Fruit fly (Drosophila melanogaster): Measurements from ENCODE around the gene CG32486.

Gene CG32486

dm6 chr3L:3078398-3079155 lies 7.9 kb upstream of the CG32486 start (continued):
- TF ChIP-seq Neu2 (GFP tag; optimal IDR thresholded peaks at IDR 0.05; ENCODE audit: borderline replicate concordance) (no peak), CG5180 (GFP tag; optimal IDR thresholded peaks at IDR 0.05) (no peak), Deaf1 (tag; optimal IDR thresholded peaks at IDR 0.05) (peak; percentile 1), CG4404 (GFP tag; IDR thresholded peaks at IDR 0.05) (no peak), Poxn (GFP tag; IDR thresholded peaks at IDR 0.05) (no peak), Camta (GFP tag; optimal IDR thresholded peaks at IDR 0.05) (no peak), pros (GFP tag; optimal IDR thresholded peaks at IDR 0.05) (peak; percentile 30), hb (GFP tag; IDR thresholded peaks at IDR 0.05; ENCODE audit: partially characterized antibody) (no peak), prd (optimal IDR thresholded peaks at IDR 0.05) (no peak), prd (GFP tag; IDR thresholded peaks at IDR 0.05) (peak; percentile 25; the same call in 1 of the 3 replicates), row (GFP tag; IDR thresholded peaks at IDR 0.05) (peak; percentile 71), sqz (GFP tag; optimal IDR thresholded peaks at IDR 0.05) (peak; percentile 59), repo (GFP tag; optimal IDR thresholded peaks at IDR 0.05) (no peak), Doc2 (GFP tag; IDR thresholded peaks at IDR 0.05) (no peak), Asciz (GFP tag; optimal IDR thresholded peaks at IDR 0.05) (peak; percentile 77), CG10147 (GFP tag; optimal IDR thresholded peaks at IDR 0.05) (peak; percentile 21), CG3726 (GFP tag; IDR thresholded peaks at IDR 0.05) (no peak), CG18262 (tag; optimal IDR thresholded peaks at IDR 0.05) (peak; percentile 52), CG3407 (GFP tag; optimal IDR thresholded peaks at IDR 0.05) (peak; percentile 33), H2.0 (GFP tag; IDR thresholded peaks at IDR 0.05) (no peak), Pdp1 (GFP tag; optimal IDR thresholded peaks at IDR 0.05) (no peak), kay (GFP tag; optimal IDR thresholded peaks at IDR 0.05) (no peak), BtbVII (GFP tag; optimal IDR thresholded peaks at IDR 0.05) (peak; percentile 30), CG2875 (GFP tag; optimal IDR thresholded peaks at IDR 0.05) (peak; percentile 29), E2f1 (GFP tag; IDR thresholded peaks at IDR 0.05) (peak; percentile 27; the same call in 1 of the 2 replicates), Sry-δ (GFP tag; optimal IDR thresholded peaks at IDR 0.05) (no peak), bcd (GFP tag; optimal IDR thresholded peaks at IDR 0.05) (peak; percentile 36), CG6765 (GFP tag; optimal IDR thresholded peaks at IDR 0.05) (peak; percentile 68), CG10267 (tag; optimal IDR thresholded peaks at IDR 0.05) (peak; percentile 20), CG32532 (GFP tag; IDR thresholded peaks at IDR 0.05) (peak; percentile 13; the same call in 1 of the 2 replicates), CG8944 (GFP tag; optimal IDR thresholded peaks at IDR 0.05) (no peak), hth (optimal IDR thresholded peaks at IDR 0.05) (no peak), CG16779 (GFP tag; IDR thresholded peaks at IDR 0.05) (no peak), fd64A (GFP tag; optimal IDR thresholded peaks at IDR 0.05) (no peak), CG3163 (GFP tag; optimal IDR thresholded peaks at IDR 0.05) (peak; percentile 5), CG15514 (GFP tag; optimal IDR thresholded peaks at IDR 0.05) (peak; percentile 53), Ada2b (GFP tag; IDR thresholded peaks at IDR 0.05) (no peak), CG7745 (tag; optimal IDR thresholded peaks at IDR 0.05) (no peak), ranshi (GFP tag; IDR thresholded peaks at IDR 0.05) (peak; percentile 19; the same call in 1 of the 2 replicates), run (tag; optimal IDR thresholded peaks at IDR 0.05) (no peak), inv (GFP tag; IDR thresholded peaks at IDR 0.05; ENCODE audit: partially characterized antibody) (no peak), CG17568 (GFP tag; optimal IDR thresholded peaks at IDR 0.05) (peak; percentile 15), ara (GFP tag; IDR thresholded peaks at IDR 0.05) (no peak), org-1 (GFP tag; optimal IDR thresholded peaks at IDR 0.05) (no peak), CG14710 (tag; optimal IDR thresholded peaks at IDR 0.05) (peak; percentile 1), Hmx (GFP tag; optimal IDR thresholded peaks at IDR 0.05) (peak; percentile 19), tin (GFP tag; optimal IDR thresholded peaks at IDR 0.05) (peak; percentile 47), Rx (GFP tag; IDR thresholded peaks at IDR 0.05) (peak; percentile 9; the same call in 1 of the 2 replicates), ERR (GFP tag; optimal IDR thresholded peaks at IDR 0.05) (no peak), CG12769 (tag; optimal IDR thresholded peaks at IDR 0.05) (peak; percentile 69)

Measured in whole organism, embryonic.